Fruit fly (Drosophila melanogaster): ENCODE results near the gene CG7246.

The CG7246 gene

DNA sequence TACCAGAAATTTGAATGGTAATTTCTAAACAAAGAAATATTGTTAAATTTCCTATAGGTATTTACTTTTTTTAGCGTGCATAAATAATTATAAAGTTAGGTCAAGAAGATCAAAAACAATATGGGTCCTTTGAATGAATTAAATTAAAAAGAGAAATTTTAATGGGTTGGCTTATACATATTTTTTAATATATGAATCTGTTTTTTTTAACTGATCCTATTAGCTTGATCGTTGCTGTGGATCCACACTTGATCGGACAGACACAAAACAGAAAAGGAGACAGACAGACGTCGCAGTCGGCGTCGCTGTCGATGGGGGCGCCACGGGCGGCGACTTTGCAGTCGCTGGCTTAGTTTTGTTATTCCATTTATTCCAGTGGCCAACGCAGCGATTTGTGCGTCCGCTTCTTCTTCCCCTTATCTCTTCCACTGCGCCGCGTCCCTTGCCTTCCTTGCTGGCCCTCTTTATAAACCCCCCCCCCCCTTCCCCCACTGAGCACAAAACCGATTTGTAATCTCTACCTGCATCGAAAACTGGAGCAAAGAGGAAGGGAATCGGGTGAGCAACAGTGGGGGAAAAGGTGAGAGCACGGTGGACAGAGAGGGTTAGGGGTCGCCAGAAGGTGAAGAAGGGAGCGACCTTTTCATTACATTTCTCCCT is 33.0 kb downstream of the CG7246 start (continued):
- TF ChIP-seq sc (optimal IDR thresholded peaks at IDR 0.05), result no peak
- TF ChIP-seq sc (GFP tag; optimal IDR thresholded peaks at IDR 0.05), result peak; percentile 60
- no peak for TF ChIP-seq B-H1 (GFP tag; IDR thresholded peaks at IDR 0.05)
- peak; percentile 6 for TF ChIP-seq Fer2 (tag; optimal IDR thresholded peaks at IDR 0.05)
- no peak for TF ChIP-seq gsb (GFP tag; IDR thresholded peaks at IDR 0.05)
- no peak for TF ChIP-seq Lim3 (GFP tag; IDR thresholded peaks at IDR 0.05)
- TF ChIP-seq Sox100B (GFP tag; optimal IDR thresholded peaks at IDR 0.05), result peak; percentile 74
- peak; percentile 40; the same call in 1 of the 2 replicates for TF ChIP-seq sisA (GFP tag; IDR thresholded peaks at IDR 0.05)
- TF ChIP-seq Scr (GFP tag; IDR thresholded peaks at IDR 0.05; ENCODE audit: partially characterized antibody), result no peak
- TF ChIP-seq pnt (GFP tag; optimal IDR thresholded peaks at IDR 0.05), result no peak
- peak; percentile 59; the same call in 1 of the 2 replicates for TF ChIP-seq CG32767 (GFP tag; IDR thresholded peaks at IDR 0.05)
- peak; percentile 88 for TF ChIP-seq nmo (GFP tag; optimal IDR thresholded peaks at IDR 0.05)
- peak; percentile 62 for TF ChIP-seq esg (GFP tag; conservative IDR thresholded peaks at IDR 0.05)
- no peak for TF ChIP-seq CG1024 (GFP tag; IDR thresholded peaks at IDR 0.05)
- no peak for TF ChIP-seq CG1792 (GFP tag; optimal IDR thresholded peaks at IDR 0.05)
- peak; percentile 51 for TF ChIP-seq CG13775 (GFP tag; optimal IDR thresholded peaks at IDR 0.05)
- no peak for TF ChIP-seq Rx (GFP tag; IDR thresholded peaks at IDR 0.05)
- peak; percentile 84 for TF ChIP-seq Xrp1 (GFP tag; IDR thresholded peaks at IDR 0.05)
- peak; percentile 71 for TF ChIP-seq nom (GFP tag; optimal IDR thresholded peaks at IDR 0.05)
- peak; percentile 7 for TF ChIP-seq CG10654 (GFP tag; optimal IDR thresholded peaks at IDR 0.05)
- TF ChIP-seq CG10366 (GFP tag; IDR thresholded peaks at IDR 0.05), result no peak; the same call in 1 of the 2 replicates
- TF ChIP-seq tx (GFP tag; optimal IDR thresholded peaks at IDR 0.05), result no peak
- peak in 1 of 2 experiments; percentile 4 for TF ChIP-seq crp (GFP tag; optimal IDR thresholded peaks at IDR 0.05)
- TF ChIP-seq CG14710 (tag; optimal IDR thresholded peaks at IDR 0.05), result peak; percentile 75
- no peak for TF ChIP-seq schlank (tag; optimal IDR thresholded peaks at IDR 0.05)
- TF ChIP-seq sens (GFP tag), result peak; percentile 95
- TF ChIP-seq gem (tag; optimal IDR thresholded peaks at IDR 0.05), result peak; percentile 88
- TF ChIP-seq dpn (GFP tag; optimal IDR thresholded peaks at IDR 0.05), result peak in 1 of 2 experiments; percentile 50
- no peak for TF ChIP-seq CG3163 (GFP tag; optimal IDR thresholded peaks at IDR 0.05)
- TF ChIP-seq sim (GFP tag; IDR thresholded peaks at IDR 0.05), result peak; percentile 31; the same call in 1 of the 2 replicates
- TF ChIP-seq CG18619 (GFP tag; optimal IDR thresholded peaks at IDR 0.05), result peak; percentile 31
- TF ChIP-seq Hsf (GFP tag; optimal IDR thresholded peaks at IDR 0.05), result peak; percentile 54
- peak; percentile 29; the same call in 1 of the 2 replicates for TF ChIP-seq ranshi (GFP tag; IDR thresholded peaks at IDR 0.05)
- peak; percentile 86 for TF ChIP-seq gcm (GFP tag; optimal IDR thresholded peaks at IDR 0.05)
- peak; percentile 3 for TF ChIP-seq CG7271 (tag; optimal IDR thresholded peaks at IDR 0.05)
- peak; percentile 60; the same call in 1 of the 2 replicates for TF ChIP-seq CG17328 (GFP tag; IDR thresholded peaks at IDR 0.05)
- no peak for TF ChIP-seq sd (tag; optimal IDR thresholded peaks at IDR 0.05)
- TF ChIP-seq vnd (GFP tag; IDR thresholded peaks at IDR 0.05; ENCODE audit: partially characterized antibody), result no peak
- no peak for TF ChIP-seq ftz-f1 (GFP tag; optimal IDR thresholded peaks at IDR 0.05)
- TF ChIP-seq CG31224 (GFP tag; IDR thresholded peaks at IDR 0.05), result no peak
- TF ChIP-seq bsh (GFP tag; optimal IDR thresholded peaks at IDR 0.05), result peak; percentile 58 to 87
- TF ChIP-seq pros (GFP tag; optimal IDR thresholded peaks at IDR 0.05), result peak; percentile 98
- TF ChIP-seq TFAM (GFP tag; optimal IDR thresholded peaks at IDR 0.05), result no peak
- TF ChIP-seq CG18476 (GFP tag; optimal IDR thresholded peaks at IDR 0.05), result peak; percentile 39
- TF ChIP-seq Ssrp (tag; optimal IDR thresholded peaks at IDR 0.05), result peak; percentile 82
- peak; percentile 50; the same call in 1 of the 2 replicates for TF ChIP-seq lmd (GFP tag; IDR thresholded peaks at IDR 0.05)
- TF ChIP-seq CG10462 (GFP tag; optimal IDR thresholded peaks at IDR 0.05), result no peak
- TF ChIP-seq odd (GFP tag; optimal IDR thresholded peaks at IDR 0.05), result peak; percentile 57
- no peak for TF ChIP-seq H15 (GFP tag; IDR thresholded peaks at IDR 0.05)
- peak; percentile 77 for TF ChIP-seq fd96Cb (tag; optimal IDR thresholded peaks at IDR 0.05)
